Worm (Caenorhabditis elegans): ENCODE measurements around the gene hse-5.

Gene hse-5

DNA sequence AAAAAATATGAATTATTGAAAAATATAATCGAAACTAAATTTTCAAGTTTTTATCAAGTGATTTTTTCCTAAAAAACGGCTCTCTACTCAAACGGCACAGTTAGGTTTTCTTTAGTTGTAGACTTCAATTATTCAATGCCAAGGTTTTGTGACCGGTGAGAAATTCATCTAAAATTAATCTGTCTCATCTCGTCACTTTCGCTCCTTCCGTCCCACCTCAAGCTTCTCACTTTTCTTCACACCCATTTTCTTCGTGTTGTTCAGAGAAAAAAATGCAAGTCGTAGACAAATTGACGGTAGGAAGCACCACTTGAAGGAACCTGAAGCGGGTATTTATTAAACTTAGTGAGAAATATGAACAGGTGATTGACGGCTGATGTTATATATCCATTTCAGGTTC, 46.2 kb downstream of the hse-5 start:
- no peak for TF ChIP-seq zfp-3 (GFP tag; conservative IDR thresholded peaks at IDR 0.05)
- no peak for TF ChIP-seq fos-1 (tag; optimal IDR thresholded peaks at IDR 0.05)
- no peak for TF ChIP-seq nhr-77 (tag; optimal IDR thresholded peaks at IDR 0.05)
- TF ChIP-seq zfp-2 (tag; optimal IDR thresholded peaks at IDR 0.05): no peak

- no peak for TF ChIP-seq nhr-48 (tag; optimal IDR thresholded peaks at IDR 0.05)
- peak; percentile 38 for TF ChIP-seq aha-1 (tag)
Measured at ce11 chrIII:4391938-4392337, 46.8 kb downstream of the hse-5 start.

DNA sequence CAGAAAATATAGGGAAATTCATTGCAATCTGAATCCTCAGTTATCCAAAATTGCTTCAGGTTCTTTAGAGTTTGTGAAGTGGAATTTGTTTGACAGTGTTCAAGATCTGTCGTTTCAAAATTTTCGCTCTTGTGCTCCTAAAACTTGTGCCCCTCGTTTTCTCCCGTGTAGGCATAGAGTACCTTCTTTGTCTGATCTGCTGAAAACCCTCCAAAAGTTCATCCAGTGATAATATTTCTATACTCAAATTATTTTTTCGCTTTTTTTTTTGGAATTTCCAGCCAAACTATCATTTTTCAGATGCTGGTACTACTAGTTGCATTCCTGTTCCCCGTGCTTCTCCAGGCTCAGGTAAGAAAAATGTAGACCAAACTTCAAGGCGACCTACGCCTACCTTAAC, 49.4 kb downstream of the hse-5 start, which contains the start of gene R07E5.4:
TSS of gene R07E5.4 (plus strand) at position 301 of the 400 bp plus-strand sequence.
- TF ChIP-seq lir-3 (tag; optimal IDR thresholded peaks at IDR 0.05) (no peak), ceh-32 (tag; optimal IDR thresholded peaks at IDR 0.05; ENCODE audit: poor library complexity) (no peak)

ce11 chrIII:4395857-4396256, 50.7 kb downstream of the hse-5 start:
- TF ChIP-seq ZK546.5 (tag; optimal IDR thresholded peaks at IDR 0.05) (no peak), T20F7.1 (GFP tag; optimal IDR thresholded peaks at IDR 0.05) (no peak), gei-8 (GFP tag; optimal IDR thresholded peaks at IDR 0.05) (no peak), egl-43 (GFP tag; IDR thresholded peaks at IDR 0.05) (no peak), mxl-3 (GFP tag; optimal IDR thresholded peaks at IDR 0.05) (no peak), fkh-10 (GFP tag; optimal IDR thresholded peaks at IDR 0.05) (no peak), snpc-1.2 (GFP tag; IDR thresholded peaks at IDR 0.05) (no peak), skn-1 (tag; optimal IDR thresholded peaks at IDR 0.05) (no peak), duxl-1 (tag; optimal IDR thresholded peaks at IDR 0.05; ENCODE audit: poor library complexity) (no peak), pha-4 (GFP tag; IDR thresholded peaks at IDR 0.05) (no peak), pha-4 (tag; optimal IDR thresholded peaks at IDR 0.05) (no peak), jun-1 (tag; optimal IDR thresholded peaks at IDR 0.05) (no peak), F10B5.3 (tag; optimal IDR thresholded peaks at IDR 0.05) (no peak), lin-1 (GFP tag; IDR thresholded peaks at IDR 0.05) (no peak), madf-5 (GFP tag; IDR thresholded peaks at IDR 0.05) (no peak), Y48G9A.11 (GFP tag; IDR thresholded peaks at IDR 0.05) (no peak), ceh-32 (tag; optimal IDR thresholded peaks at IDR 0.05; ENCODE audit: poor library complexity) (no peak), dve-1 (tag; optimal IDR thresholded peaks at IDR 0.05; ENCODE audit: insufficient read depth) (no peak), F44E2.7 (GFP tag; IDR thresholded peaks at IDR 0.05) (no peak), unc-62 (GFP tag; optimal IDR thresholded peaks at IDR 0.05 in 1 of 2) (no peak), unc-62 (tag; optimal IDR thresholded peaks at IDR 0.05) (no peak), tag-97 (GFP tag; IDR thresholded peaks at IDR 0.05) (no peak)

ce11 chrIII:4397115-4397514, 52.0 kb downstream of the hse-5 start, which contains the start of gene R07E5.5:
Gene R07E5.5, plus strand, starts transcription at chrIII:4397415.
- TF ChIP-seq F49E8.2 (tag; optimal IDR thresholded peaks at IDR 0.05; ENCODE audit: borderline replicate concordance) (no peak), F26F4.8 (GFP tag; conservative IDR thresholded peaks at IDR 0.05) (no peak), nhr-10 (tag; optimal IDR thresholded peaks at IDR 0.05) (no peak), ZK546.5 (tag; optimal IDR thresholded peaks at IDR 0.05) (no peak), attf-4 (tag; optimal IDR thresholded peaks at IDR 0.05) (no peak)

DNA sequence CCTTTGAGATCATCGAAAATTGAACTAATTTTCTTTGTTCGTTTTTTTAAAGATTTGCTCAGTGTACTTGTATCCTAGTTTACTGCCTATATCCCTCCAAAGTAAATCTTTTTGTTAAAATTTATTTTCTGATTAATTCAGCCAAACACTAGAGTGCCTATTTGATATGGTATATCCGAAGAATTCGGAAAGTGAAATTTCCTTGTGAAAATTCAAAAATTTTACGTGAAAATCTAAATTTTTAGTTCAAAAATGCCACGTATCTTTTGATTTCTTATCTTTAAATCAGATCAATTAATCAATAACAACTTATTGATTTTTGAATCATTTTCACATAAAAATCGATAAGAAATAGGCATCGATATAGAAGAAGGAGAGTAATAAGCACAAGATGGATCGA, 53.3 kb downstream of the hse-5 start, which contains the start of gene R07E5.6:
TSS of gene R07E5.6 (plus strand) at position 301 of the 400 bp plus-strand sequence.
- TF ChIP-seq T20F7.1 (GFP tag; optimal IDR thresholded peaks at IDR 0.05) (no peak), ceh-28 (tag; optimal IDR thresholded peaks at IDR 0.05) (peak; percentile 51)
